Worm (Caenorhabditis elegans) whole organism, midembryonic: ENCODE results near the gene H34I24.1.

Source experiments
- T22C8.4 ChIP-seq: fragments of 200-800 bp; sonication (Bioruptor generic); IDR thresholded peaks from 2 replicates; pipeline ENCODE4 v1.3.6; 2022; ENCODE audit warnings: missing genetic modification characterization, missing compliant biosample characterization
- cog-1 ChIP-seq: sonication (generic microtip); optimal IDR thresholded peaks from 2 replicates; lab custom pipeline; 2016; ENCODE audit warnings: missing genetic modification characterization, missing compliant biosample characterization
- klf-2 ChIP-seq: fragments of 200-800 bp; sonication (Bioruptor generic); conservative IDR thresholded peaks from 2 replicates; pipeline ENCODE4 v1.3.6; 2022; ENCODE audit warnings: missing genetic modification reagents, missing genetic modification characterization, missing compliant biosample characterization
- med-1 ChIP-seq: sonication (generic microtip); optimal IDR thresholded peaks from 2 replicates; lab custom pipeline; 2017; ENCODE audit warnings: missing genetic modification characterization, mild to moderate bottlenecking, missing compliant biosample characterization, antibody characterized with exemption, missing genetic modification reagents; ENCODE audit not compliant: insufficient read depth
- tab-1 ChIP-seq: fragments of 200-800 bp; sonication (Bioruptor generic); IDR thresholded peaks from 2 replicates; pipeline ENCODE4 v1.3.6; 2022; ENCODE audit warnings: missing genetic modification characterization, missing compliant biosample characterization
- ztf-29 ChIP-seq: fragments of 200-800 bp; sonication (Bioruptor generic); IDR thresholded peaks from 2 replicates; pipeline ENCODE4 v1.3.6; 2022; ENCODE audit warnings: missing genetic modification reagents, missing genetic modification characterization, missing compliant biosample characterization

- TF ChIP-seq cog-1 (tag; lab: Kevin White, UChicago) (no peak), T22C8.4 (no peak; the same call in 1 of the 2 replicates), ztf-29 (no peak), med-1 (GFP tag; lab: Kevin White, UChicago) (no peak), tab-1 (GFP tag; lab: Robert Waterston, UW) (no peak), klf-2 (GFP tag; lab: Robert Waterston, UW) (no peak)
These were observed 10.5 kb upstream of the H34I24.1 start, which contains the start of gene josd-1 for ce11 chrIII:2836339-2836738.
